Worm (Caenorhabditis elegans) whole organism, L1 larva: ENCODE results near the gene cdh-7.
A peak's percentile ranks its signal among the peaks of the same experiment; 100 is the strongest.

Source experiments
- C16A3.4 ChIP-seq: fragments of 150-350 bp; optimal IDR thresholded peaks from 2 replicates; lab custom pipeline; 2014; ENCODE audit warnings: missing biosample characterization, missing genetic modification characterization
- Y116A8C.19 ChIP-seq: sonication (generic microtip); optimal IDR thresholded peaks from 2 replicates; lab custom pipeline; 2016; ENCODE audit warnings: missing compliant biosample characterization, missing genetic modification characterization, borderline replicate concordance
- alr-1 ChIP-seq: fragments of 200-800 bp; sonication (Bioruptor generic); optimal IDR thresholded peaks from 2 replicates; lab custom pipeline; 2018; ENCODE audit warnings: borderline replicate concordance, mild to moderate bottlenecking, missing genetic modification characterization, missing compliant biosample characterization
- aly-2 ChIP-seq: fragments of 150-350 bp; optimal IDR thresholded peaks from 2 replicates; lab custom pipeline; 2014; ENCODE audit warnings: missing biosample characterization, missing genetic modification characterization
- blmp-1 ChIP-seq: fragments of 150-350 bp; optimal IDR thresholded peaks from 2 replicates; lab custom pipeline; 2014; ENCODE audit warnings: missing biosample characterization, missing genetic modification characterization
- ceh-63 ChIP-seq: fragments of 200-800 bp; sonication (Bioruptor generic); optimal IDR thresholded peaks from 2 replicates; lab custom pipeline; 2018; ENCODE audit warnings: mild to moderate bottlenecking, missing genetic modification characterization, missing compliant biosample characterization
- ceh-8 ChIP-seq: fragments of 200-800 bp; sonication (Bioruptor generic); optimal IDR thresholded peaks from 2 replicates; lab custom pipeline; 2018; ENCODE audit warnings: mild to moderate bottlenecking, missing genetic modification characterization, moderate library complexity, missing compliant biosample characterization
- dpl-1 ChIP-seq, 3 experiments: fragments of 150-350 bp in 2 of 3; sonication (generic microtip) in 1 of 3; optimal IDR thresholded peaks; 2 replicates each; lab custom pipeline; 2014 to 2017; ENCODE audit warnings: missing biosample characterization in 3 of 3, missing genetic modification characterization in 3 of 3, missing genetic modification reagents in 3 of 3
- dsc-1 ChIP-seq: sonication (generic microtip); optimal IDR thresholded peaks from 2 replicates; lab custom pipeline; 2016; ENCODE audit warnings: mild to moderate bottlenecking, missing genetic modification characterization, missing compliant biosample characterization
- efl-1 ChIP-seq, 4 experiments: fragments of 150-350 bp; optimal IDR thresholded peaks in 3 of 4; peaks in 1 of 4; 1 replicate in 1 of 4; 2 replicates in 3 of 4; lab custom pipeline; 2014; ENCODE audit warnings: missing biosample characterization in 2 of 4, missing genetic modification characterization in 2 of 4, missing genetic modification reagents in 2 of 4
- egl-13 ChIP-seq: sonication (generic microtip); optimal IDR thresholded peaks from 2 replicates; lab custom pipeline; 2016; ENCODE audit warnings: missing genotype, missing genetic modification reagents, missing genetic modification characterization, missing compliant biosample characterization
- egl-27 ChIP-seq, 2 experiments: fragments of 150-350 bp in 1 of 2; sonication (generic microtip); optimal IDR thresholded peaks; 3 replicates each; lab custom pipeline; 2017 to 2018; ENCODE audit warnings: missing biosample characterization in 2 of 2, missing genetic modification characterization in 2 of 2, missing genetic modification reagents in 2 of 2
- elt-2 ChIP-seq: sonication (generic microtip); optimal IDR thresholded peaks from 2 replicates; lab custom pipeline; 2016; ENCODE audit warnings: missing genetic modification characterization, mild to moderate bottlenecking, inconsistent platforms, missing compliant biosample characterization, missing genetic modification reagents
- fkh-10 ChIP-seq: sonication (generic microtip); optimal IDR thresholded peaks from 2 replicates; lab custom pipeline; 2017; ENCODE audit warnings: missing biosample characterization, missing genetic modification reagents, missing genetic modification characterization
- grh-1 ChIP-seq: fragments of 200-800 bp; sonication (Bioruptor generic); IDR thresholded peaks from 2 replicates; pipeline ENCODE4 v1.3.6; 2022; ENCODE audit warnings: missing genetic modification reagents, missing genetic modification characterization, missing compliant biosample characterization
- hpl-2 ChIP-seq: fragments of 150-350 bp; optimal IDR thresholded peaks from 2 replicates; lab custom pipeline; 2014; ENCODE audit warnings: missing biosample characterization, missing genetic modification reagents, missing genetic modification characterization
- irx-1 ChIP-seq: sonication (generic microtip); optimal IDR thresholded peaks from 2 replicates; lab custom pipeline; 2016; ENCODE audit warnings: missing genetic modification characterization, missing compliant biosample characterization
- isw-1 ChIP-seq: fragments of 200-800 bp; sonication (Bioruptor generic); IDR thresholded peaks from 2 replicates; pipeline ENCODE4 v1.3.6; 2022; ENCODE audit warnings: missing genetic modification characterization, missing compliant biosample characterization
- lin-13 ChIP-seq: fragments of 150-350 bp; optimal IDR thresholded peaks from 2 replicates; lab custom pipeline; 2014; ENCODE audit warnings: missing biosample characterization, missing genetic modification reagents, missing genetic modification characterization
- mep-1 ChIP-seq: fragments of 150-350 bp; optimal IDR thresholded peaks from 2 replicates; lab custom pipeline; 2014; ENCODE audit warnings: missing biosample characterization, missing genetic modification characterization
- nhr-11 ChIP-seq: fragments of 150-350 bp; optimal IDR thresholded peaks from 2 replicates; lab custom pipeline; 2014; ENCODE audit warnings: missing biosample characterization, missing genetic modification characterization
- nhr-19 ChIP-seq: fragments of 200-800 bp; sonication (Bioruptor generic); conservative IDR thresholded peaks from 2 replicates; pipeline ENCODE4 v1.3.6; 2022; ENCODE audit warnings: missing genetic modification characterization, missing compliant biosample characterization
- nhr-237 ChIP-seq: fragments of 150-350 bp; optimal IDR thresholded peaks from 2 replicates; lab custom pipeline; 2014; ENCODE audit warnings: missing biosample characterization, missing genetic modification characterization
- nhr-47 ChIP-seq: sonication (generic microtip); optimal IDR thresholded peaks from 2 replicates; lab custom pipeline; 2016; ENCODE audit warnings: mild to moderate bottlenecking, missing genetic modification characterization, moderate library complexity, missing compliant biosample characterization
- nhr-71 ChIP-seq: sonication (generic microtip); optimal IDR thresholded peaks from 2 replicates; lab custom pipeline; 2016; ENCODE audit warnings: mild to moderate bottlenecking, missing genetic modification characterization, moderate library complexity, missing compliant biosample characterization
- nhr-84 ChIP-seq: sonication (generic microtip); optimal IDR thresholded peaks from 2 replicates; lab custom pipeline; 2017; ENCODE audit warnings: missing biosample characterization, missing genetic modification characterization
- nhr-85 ChIP-seq: sonication (generic microtip); peaks from one replicate; lab custom pipeline; 2016; ENCODE audit warnings: missing genetic modification characterization, inconsistent platforms, missing compliant biosample characterization
- nhr-90 ChIP-seq: sonication (generic microtip); optimal IDR thresholded peaks from 2 replicates; lab custom pipeline; 2016; ENCODE audit warnings: mild to moderate bottlenecking, missing genetic modification characterization, missing compliant biosample characterization; ENCODE audit not compliant: poor library complexity
- pqm-1 ChIP-seq: sonication (generic microtip); optimal IDR thresholded peaks from 3 replicates; lab custom pipeline; 2017; ENCODE audit warnings: missing biosample characterization, missing genetic modification characterization
- rnt-1 ChIP-seq: sonication (generic microtip); optimal IDR thresholded peaks from 2 replicates; lab custom pipeline; 2016; ENCODE audit warnings: mild to moderate bottlenecking, missing genetic modification characterization, moderate library complexity, missing compliant biosample characterization
- skn-1 ChIP-seq: fragments of 150-350 bp; optimal IDR thresholded peaks from 2 replicates; lab custom pipeline; 2014; ENCODE audit warnings: missing biosample characterization, missing genetic modification characterization
- snpc-4 ChIP-seq: fragments of 150-350 bp; optimal IDR thresholded peaks from 2 replicates; lab custom pipeline; 2014; ENCODE audit warnings: missing biosample characterization, missing genetic modification characterization
- sptf-1 ChIP-seq: fragments of 150-350 bp; optimal IDR thresholded peaks from 2 replicates; lab custom pipeline; 2014; ENCODE audit warnings: missing biosample characterization, missing genetic modification characterization
- swsn-7 ChIP-seq: sonication (generic microtip); optimal IDR thresholded peaks from 2 replicates; lab custom pipeline; 2016; ENCODE audit warnings: missing genetic modification characterization, missing compliant biosample characterization
- unc-130 ChIP-seq: fragments of 150-350 bp; optimal IDR thresholded peaks from 2 replicates; lab custom pipeline; 2017; ENCODE audit warnings: missing biosample characterization, missing genetic modification characterization, inconsistent platforms
- unc-30 ChIP-seq: sonication (generic microtip); optimal IDR thresholded peaks from 2 replicates; lab custom pipeline; 2017; ENCODE audit warnings: missing biosample characterization, missing genetic modification characterization
- ztf-4 ChIP-seq: fragments of 150-350 bp; optimal IDR thresholded peaks from 2 replicates; lab custom pipeline; 2014; ENCODE audit warnings: missing biosample characterization, missing genetic modification characterization

The cdh-7 gene

DNA sequence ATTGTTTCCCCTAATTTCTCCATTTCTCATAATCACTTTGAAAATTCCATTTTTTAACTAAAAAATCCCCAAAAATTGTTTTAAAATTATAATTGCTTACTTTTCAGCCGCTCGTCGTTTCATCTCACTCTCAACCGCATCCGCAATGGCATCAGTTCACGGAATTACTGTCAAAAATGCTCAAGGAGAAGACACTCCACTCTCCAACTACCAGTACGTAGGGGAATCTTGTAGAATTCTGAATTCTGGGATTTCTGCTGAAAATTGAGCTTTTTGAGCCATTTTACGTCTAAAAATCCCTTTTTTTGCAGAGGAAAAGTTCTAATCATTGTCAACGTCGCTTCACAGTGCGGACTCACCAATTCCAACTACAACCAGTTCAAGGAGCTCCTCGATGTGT lies 24.5 kb downstream of the cdh-7 start:
- TF ChIP-seq mep-1: no peak
- no peak for TF ChIP-seq ztf-4 (tag; lab: Kevin White, UChicago)
- no peak for TF ChIP-seq pqm-1
- no peak for TF ChIP-seq nhr-47 (tag; lab: Kevin White, UChicago)
- no peak for TF ChIP-seq rnt-1 (tag; lab: Kevin White, UChicago)
- TF ChIP-seq efl-1 (optimal IDR thresholded peaks at IDR 0.05; lab: Kevin White, UChicago): no peak
- TF ChIP-seq efl-1 (GFP tag; optimal IDR thresholded peaks at IDR 0.05 in 1 of 2; lab: Kevin White, UChicago): no peak
- TF ChIP-seq aly-2 (tag; lab: Kevin White, UChicago): no peak
- TF ChIP-seq alr-1 (tag; lab: Kevin White, UChicago): no peak
- TF ChIP-seq dsc-1: no peak
- TF ChIP-seq blmp-1 (tag; lab: Kevin White, UChicago): no peak
- TF ChIP-seq hpl-2: no peak
- no peak for TF ChIP-seq Y116A8C.19 (tag; lab: Kevin White, UChicago)
- no peak for TF ChIP-seq egl-13 (tag; lab: Kevin White, UChicago)
- TF ChIP-seq snpc-4 (tag; lab: Kevin White, UChicago): no peak
- TF ChIP-seq egl-27 (tag; optimal IDR thresholded peaks at IDR 0.05; lab: Kevin White, UChicago): no peak
- TF ChIP-seq ceh-8 (GFP tag; lab: Kevin White, UChicago): no peak
- TF ChIP-seq nhr-85 (tag; lab: Kevin White, UChicago): no peak
- TF ChIP-seq nhr-71: no peak
- no peak for TF ChIP-seq nhr-90 (tag; lab: Kevin White, UChicago)
- no peak for TF ChIP-seq nhr-84 (tag; lab: Kevin White, UChicago)

DNA sequence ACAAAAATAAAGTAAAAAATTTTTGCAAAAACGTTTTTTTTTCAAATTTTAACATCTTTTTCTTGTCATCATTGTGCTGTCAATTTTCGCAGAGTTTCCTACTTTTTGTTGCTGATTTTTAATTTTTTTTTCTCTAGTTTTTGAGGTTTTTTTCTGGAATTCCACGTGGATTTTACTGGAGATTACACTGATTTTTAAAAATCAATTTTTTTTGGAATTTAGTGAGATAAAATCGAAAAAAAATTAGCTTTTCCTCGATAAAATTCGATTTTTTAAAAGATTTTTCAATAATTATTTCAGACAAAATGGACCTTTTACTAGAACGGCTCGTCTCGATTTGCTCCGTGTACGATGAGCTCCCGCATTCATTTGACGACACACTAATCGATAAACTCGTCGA lies 26.6 kb downstream of the cdh-7 start, which contains the start of gene R05H10.3:
R05H10.3 (plus strand) TSS at position 301 of the 400 bp plus-strand sequence.
- TF ChIP-seq efl-1 (optimal IDR thresholded peaks at IDR 0.05; lab: Kevin White, UChicago) (no peak), efl-1 (GFP tag; optimal IDR thresholded peaks at IDR 0.05 in 1 of 2; lab: Kevin White, UChicago) (peak in 1 of 2 experiments; percentile 40), swsn-7 (tag; lab: Kevin White, UChicago) (no peak)

DNA sequence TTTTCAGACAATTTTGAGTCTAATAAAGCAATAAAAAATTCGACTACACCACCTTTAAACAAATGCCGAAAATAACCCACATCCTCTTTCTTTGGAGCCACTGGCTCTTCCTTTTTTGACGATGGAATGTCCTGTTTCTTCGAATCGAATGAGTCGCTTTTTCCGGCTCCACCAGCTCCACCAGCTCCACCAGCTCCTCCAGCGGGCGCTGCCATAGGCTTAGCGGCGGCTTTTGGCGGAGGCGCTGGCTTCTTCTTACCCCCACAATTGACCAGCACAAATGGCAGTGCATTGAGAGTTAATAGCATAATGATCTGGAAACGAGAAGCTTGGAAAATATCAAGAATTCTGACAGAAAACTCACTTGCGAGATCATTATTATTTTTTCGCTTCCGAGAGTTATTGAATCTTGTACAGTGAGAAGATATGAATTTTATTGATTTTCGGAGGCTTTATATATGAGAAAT lies 33.7 kb downstream of the cdh-7 start, which contains the start of gene Y53F4A.2:
Y53F4A.2 (minus strand) TSS at position 417 of the 467 bp plus-strand sequence.
- TF ChIP-seq grh-1 (no peak), nhr-237 (no peak), C16A3.4 (no peak), ztf-4 (tag; lab: Kevin White, UChicago) (no peak), nhr-11 (no peak), unc-30 (no peak), efl-1 (optimal IDR thresholded peaks at IDR 0.05; lab: Kevin White, UChicago) (no peak), efl-1 (GFP tag; optimal IDR thresholded peaks at IDR 0.05 in 1 of 2; lab: Kevin White, UChicago) (no peak)

- TF ChIP-seq isw-1 (GFP tag; lab: Robert Waterston, UW) (no peak), fkh-10 (GFP tag; lab: Kevin White, UChicago) (peak; percentile 50), irx-1 (tag; lab: Kevin White, UChicago) (peak; percentile 85)
Observed at ce11 chrII:14892515-14892914, 49.5 kb downstream of the cdh-7 start.

DNA sequence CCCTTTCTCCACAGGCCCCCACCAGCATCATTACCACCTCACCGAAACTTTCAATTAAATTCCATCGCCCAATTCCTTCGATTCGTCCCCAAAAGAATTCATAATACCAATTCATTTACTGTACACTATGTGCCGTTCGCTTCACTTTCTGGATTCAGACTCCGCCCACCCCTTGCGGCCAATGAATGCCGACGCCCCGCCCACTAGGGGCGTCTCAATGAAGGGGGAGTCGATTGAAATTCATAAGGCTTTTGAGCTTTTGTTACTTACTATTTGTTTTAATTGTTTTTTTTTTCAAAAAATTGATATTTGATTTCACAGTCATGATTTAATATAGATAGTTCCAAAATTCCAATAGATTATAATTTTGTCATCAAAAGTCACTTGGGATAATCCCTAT lies 53.5 kb downstream of the cdh-7 start:
- TF ChIP-seq unc-130 (no peak), lin-13 (no peak), grh-1 (no peak), dpl-1 (GFP tag; optimal IDR thresholded peaks at IDR 0.05; lab: Kevin White, UChicago) (no peak), ceh-63 (GFP tag; lab: Kevin White, UChicago) (no peak), sptf-1 (tag; lab: Kevin White, UChicago) (no peak), elt-2 (tag; lab: Kevin White, UChicago) (no peak), egl-13 (tag; lab: Kevin White, UChicago) (no peak), unc-30 (no peak), nhr-85 (tag; lab: Kevin White, UChicago) (no peak), nhr-19 (no peak), isw-1 (GFP tag; lab: Robert Waterston, UW) (no peak), nhr-84 (tag; lab: Kevin White, UChicago) (no peak), nhr-11 (no peak), skn-1 (tag; lab: Kevin White, UChicago) (no peak)
